Fruit fly (Drosophila melanogaster): Measurements from ENCODE around the gene CG1468.

CG1468 gene

DNA sequence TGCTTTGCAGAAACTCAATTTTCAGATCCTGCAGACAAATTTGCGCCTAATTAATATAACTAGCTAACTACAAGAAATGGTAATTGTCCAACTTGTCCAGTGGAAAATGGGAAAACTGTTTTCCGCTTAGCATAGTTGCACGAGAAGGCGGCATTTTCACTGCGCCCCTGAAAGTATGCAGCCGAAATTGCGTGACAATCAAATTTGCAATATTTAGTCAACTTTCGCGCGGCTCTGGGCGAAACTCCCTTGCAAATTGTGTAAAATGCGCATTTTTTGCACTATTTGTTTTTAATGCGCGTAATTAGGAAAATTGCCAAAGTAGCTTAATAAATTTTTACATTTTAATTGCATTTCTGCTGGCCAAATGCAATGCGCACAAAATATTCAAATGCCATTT lies 11.5 kb downstream of the CG1468 start:
- TF ChIP-seq CG17801 (GFP tag; optimal IDR thresholded peaks at IDR 0.05; ENCODE audit: partially characterized antibody), result no peak

DNA sequence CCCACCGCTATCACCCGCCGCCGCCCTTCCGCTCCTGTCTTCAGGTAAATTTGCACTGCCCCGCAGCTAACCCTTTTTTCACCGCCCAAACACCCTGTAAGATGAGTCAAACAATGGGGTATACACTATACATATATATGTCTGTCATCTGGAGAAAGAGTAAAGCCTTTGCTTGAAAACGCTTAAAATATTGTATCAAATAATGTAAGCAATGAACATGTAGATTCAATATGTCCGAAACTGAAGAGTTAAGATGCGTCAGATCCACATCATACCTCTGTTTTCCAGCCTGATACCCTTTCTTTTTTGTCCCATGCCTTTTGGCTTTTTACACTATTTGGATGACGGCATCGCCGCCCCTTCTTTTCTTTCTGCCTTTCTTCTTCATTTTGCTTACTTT lies 14.6 kb downstream of the CG1468 start:
- peak; percentile 20 for TF ChIP-seq CG17801 (GFP tag; optimal IDR thresholded peaks at IDR 0.05; ENCODE audit: partially characterized antibody)

DNA sequence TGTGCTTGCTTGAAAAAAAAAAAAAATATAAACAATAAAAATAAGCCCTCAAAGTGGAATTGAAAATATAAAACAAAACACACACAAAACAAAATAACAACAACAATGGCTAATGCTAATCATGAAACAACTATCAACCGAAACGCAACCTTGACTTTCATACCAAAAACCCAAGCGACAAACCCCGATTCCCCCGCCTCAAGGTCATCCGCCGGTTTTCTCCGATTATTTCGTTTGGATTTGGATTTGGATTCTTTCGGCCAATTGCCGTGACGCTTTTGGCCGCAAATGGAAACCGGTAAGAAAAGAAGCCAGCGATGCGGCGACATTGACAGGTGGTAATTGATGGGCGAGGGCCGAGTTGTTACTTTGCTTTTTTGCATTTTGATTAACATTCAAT lies 19.4 kb downstream of the CG1468 start:
- no peak for TF ChIP-seq CG17801 (GFP tag; optimal IDR thresholded peaks at IDR 0.05; ENCODE audit: partially characterized antibody)

DNA sequence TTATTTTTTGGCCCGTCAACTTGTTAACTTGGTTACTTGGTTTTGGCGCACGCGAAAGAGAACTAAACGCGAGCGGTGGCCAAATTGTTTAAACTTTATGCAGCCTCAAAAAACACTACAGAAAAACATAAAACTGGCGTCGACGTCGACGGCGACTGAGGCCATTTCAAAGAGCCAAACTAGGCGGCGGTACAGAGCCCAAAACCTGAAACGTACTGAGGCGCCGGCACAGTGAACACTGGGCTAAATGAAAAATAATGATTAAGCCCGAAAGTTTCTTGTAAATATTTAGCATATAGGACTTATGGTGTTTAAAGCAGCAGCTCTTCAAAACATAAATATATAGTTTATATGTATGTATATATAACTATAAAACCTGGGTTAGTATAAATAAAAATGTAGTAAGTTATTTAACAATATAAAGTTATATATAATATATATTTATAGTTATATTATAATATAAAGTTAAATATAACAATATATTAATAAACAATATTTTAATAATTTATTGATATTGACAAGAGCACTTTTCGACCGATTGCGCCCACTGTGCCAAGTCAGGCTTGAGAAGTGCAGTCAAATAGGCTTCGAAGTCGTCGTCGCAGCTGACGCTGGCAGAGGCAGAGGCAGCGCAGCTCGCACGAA lies 21.4 kb downstream of the CG1468 start, which contains the start of gene CG15249:
Gene CG15249 (minus strand): TSS at position 51 of the 645 bp plus-strand sequence.
- TF ChIP-seq CG17801 (GFP tag; optimal IDR thresholded peaks at IDR 0.05; ENCODE audit: partially characterized antibody), result no peak

DNA sequence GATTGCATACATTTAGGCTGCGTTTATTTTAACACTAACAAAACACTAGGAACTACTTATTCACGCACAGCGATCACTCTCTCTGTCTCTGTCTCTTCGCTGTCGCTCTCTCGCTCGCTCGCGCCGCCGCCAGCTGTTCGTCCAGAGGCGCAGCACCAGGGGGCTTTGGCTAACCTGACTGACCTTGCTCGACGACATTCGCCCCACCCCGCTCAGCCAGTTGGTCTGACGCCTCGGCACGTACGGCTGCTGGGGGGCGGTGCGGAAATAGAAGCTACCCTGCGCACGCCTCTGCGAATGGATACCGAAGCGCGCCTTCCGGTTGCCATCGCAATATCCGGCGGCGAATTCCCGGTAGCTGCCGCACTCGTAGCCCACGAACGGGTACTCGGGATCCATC lies 31.2 kb downstream of the CG1468 start:
- TF ChIP-seq CG17801 (GFP tag; optimal IDR thresholded peaks at IDR 0.05; ENCODE audit: partially characterized antibody), result no peak

DNA sequence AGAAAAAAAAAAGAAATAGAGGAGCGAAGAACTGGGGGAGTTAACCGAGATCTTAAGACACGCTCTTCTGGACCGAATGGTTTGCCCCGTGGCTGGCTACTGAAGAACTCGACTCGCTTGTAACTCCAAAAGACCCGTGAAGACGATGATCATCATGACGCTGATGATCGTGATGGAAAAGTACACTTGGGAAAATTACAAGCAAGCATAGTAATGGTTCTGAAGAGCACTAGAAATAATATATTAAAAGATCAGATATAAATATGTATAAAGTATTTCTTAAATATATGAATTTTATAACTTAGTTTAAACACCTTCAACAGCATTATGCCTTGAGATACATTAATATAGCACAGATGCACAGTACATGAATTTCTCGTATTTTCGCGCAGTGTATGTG lies 32.8 kb downstream of the CG1468 start, which contains the start of gene CG1986:
Gene CG1986 (minus strand): TSS at position 101 of the 400 bp plus-strand sequence.
- no peak for TF ChIP-seq CG17801 (GFP tag; optimal IDR thresholded peaks at IDR 0.05; ENCODE audit: partially characterized antibody)

DNA sequence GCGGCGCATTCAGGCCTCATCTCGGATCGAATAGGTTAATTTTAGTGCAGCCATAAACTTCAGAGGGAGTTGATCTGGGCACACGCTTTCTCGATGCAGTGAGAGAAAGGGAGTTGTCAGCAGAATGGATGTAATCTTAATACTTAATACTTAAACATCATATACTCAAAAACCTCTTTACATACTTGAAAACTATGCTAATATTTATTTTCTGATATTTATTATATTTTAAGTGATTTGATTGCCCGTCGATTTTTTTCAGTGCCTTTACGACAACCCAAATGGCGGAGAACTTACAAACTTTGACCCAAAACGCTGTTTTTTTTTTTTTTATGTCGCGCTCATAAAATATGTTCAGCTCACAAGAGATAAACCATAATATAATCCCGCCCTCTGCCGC lies 33.5 kb downstream of the CG1468 start:
- no peak for TF ChIP-seq CG17801 (GFP tag; optimal IDR thresholded peaks at IDR 0.05; ENCODE audit: partially characterized antibody)
